Fruit fly (Drosophila melanogaster) whole organism, embryonic: ENCODE measurements around the gene AIMP2.
A peak's percentile ranks its signal among the peaks of the same experiment; 100 is the strongest.

Experiments
- Abd-B ChIP-seq: fragments of 200-800 bp; sonication (Bioruptor generic); optimal IDR thresholded peaks from 2 replicates; lab custom pipeline; 2018; ENCODE audit warnings: missing biosample characterization, mild to moderate bottlenecking, missing genetic modification characterization, moderate library complexity
- Aef1 ChIP-seq: fragments of 200-800 bp; sonication (Bioruptor generic); IDR thresholded peaks from 3 replicates; pipeline ENCODE4 v1.3.6; 2022; ENCODE audit warnings: missing biosample characterization, missing genetic modification characterization
- Antp ChIP-seq: fragments of 200-800 bp; sonication (Bioruptor generic); optimal IDR thresholded peaks from 3 replicates; lab custom pipeline; 2016; ENCODE audit warnings: missing biosample characterization, missing genetic modification characterization
- Asciz ChIP-seq: fragments of 200-800 bp; sonication (Bioruptor generic); optimal IDR thresholded peaks from 2 replicates; lab custom pipeline; 2017; ENCODE audit warnings: missing biosample characterization, mild to moderate bottlenecking, missing genetic modification characterization, missing genetic modification reagents
- CG11085 ChIP-seq: fragments of 200-800 bp; sonication (Bioruptor generic); IDR thresholded peaks from 2 replicates; pipeline ENCODE4 v1.3.6; 2022; ENCODE audit warnings: missing biosample characterization, missing genetic modification characterization
- CG11456 ChIP-seq: fragments of 200-800 bp; sonication (Bioruptor generic); IDR thresholded peaks from 3 replicates; pipeline ENCODE4 v1.3.6; 2022; ENCODE audit warnings: missing biosample characterization, missing genetic modification characterization
- CG13287 ChIP-seq: fragments of 200-800 bp; sonication (Bioruptor generic); IDR thresholded peaks from 2 replicates; pipeline ENCODE4 v1.3.6; 2022; ENCODE audit warnings: missing biosample characterization, missing genetic modification characterization; ENCODE audit not compliant: partially characterized antibody
- CG13296 ChIP-seq: fragments of 200-800 bp; sonication (Bioruptor generic); optimal IDR thresholded peaks from 3 replicates; lab custom pipeline; 2018; ENCODE audit warnings: missing biosample characterization, mild to moderate bottlenecking, missing genetic modification characterization
- CG14050 ChIP-seq: fragments of 200-800 bp; sonication (Bioruptor generic); IDR thresholded peaks from 3 replicates; pipeline ENCODE4 v1.3.6; 2022; ENCODE audit warnings: missing biosample characterization, missing genetic modification characterization
- CG15479 ChIP-seq: fragments of 200-800 bp; sonication (Bioruptor generic); optimal IDR thresholded peaks from 3 replicates; lab custom pipeline; 2019; ENCODE audit warnings: missing biosample characterization, mild to moderate bottlenecking, missing genetic modification characterization, moderate library complexity
- CG15696 ChIP-seq: fragments of 200-800 bp; sonication (Bioruptor generic); optimal IDR thresholded peaks from 2 replicates; lab custom pipeline; 2019; ENCODE audit warnings: missing biosample characterization, mild to moderate bottlenecking, missing genetic modification characterization, moderate library complexity
- CG16813 ChIP-seq: fragments of 200-800 bp; sonication (Bioruptor generic); IDR thresholded peaks from 3 replicates; pipeline ENCODE4 v1.3.6; 2022; ENCODE audit warnings: missing biosample characterization, missing genetic modification characterization; ENCODE audit not compliant: partially characterized antibody
- CG17361 ChIP-seq: fragments of 200-800 bp; sonication (Bioruptor generic); IDR thresholded peaks from 3 replicates; pipeline ENCODE4 v1.3.6; 2022; ENCODE audit warnings: missing biosample characterization, missing genetic modification characterization
- CG17612 ChIP-seq: fragments of 200-800 bp; sonication (Bioruptor generic); IDR thresholded peaks from 2 replicates; pipeline ENCODE4 v1.3.6; 2022; ENCODE audit warnings: missing biosample characterization, missing genetic modification characterization
- CG31224 ChIP-seq: fragments of 200-800 bp; sonication (Bioruptor generic); IDR thresholded peaks from 2 replicates; pipeline ENCODE4 v1.3.6; 2022; ENCODE audit warnings: missing biosample characterization, missing genetic modification characterization
- CG3838 ChIP-seq: fragments of 200-800 bp; sonication (Bioruptor generic); optimal IDR thresholded peaks from 3 replicates; lab custom pipeline; 2016; ENCODE audit warnings: missing biosample characterization, missing genetic modification characterization
- CG6175 ChIP-seq: fragments of 200-800 bp; sonication (Bioruptor generic); IDR thresholded peaks from 3 replicates; pipeline ENCODE4 v1.3.6; 2022; ENCODE audit warnings: missing biosample characterization, missing genetic modification characterization
- CG9609 ChIP-seq: fragments of 200-800 bp; sonication (Bioruptor generic); optimal IDR thresholded peaks from 3 replicates; lab custom pipeline; 2016; ENCODE audit warnings: missing biosample characterization, missing genetic modification characterization
- CTCF ChIP-seq: fragments of 200-800 bp; sonication (Bioruptor generic); optimal IDR thresholded peaks from 2 replicates; lab custom pipeline; 2017; ENCODE audit warnings: missing biosample characterization, mild to moderate bottlenecking, missing genetic modification characterization, moderate library complexity
- D ChIP-seq, 2 experiments: fragments of 200-800 bp in 1 of 2; fragments of >200 bp in 1 of 2; sonication (Bioruptor generic) in 1 of 2; optimal IDR thresholded peaks; 2 replicates in 1 of 2; 3 replicates in 1 of 2; lab custom pipeline; 2017; ENCODE audit warnings: mild to moderate bottlenecking in 1 of 2, missing biosample characterization in 1 of 2, missing genetic modification characterization in 1 of 2, missing genetic modification reagents in 1 of 2
- Dfd ChIP-seq, 2 experiments: fragments of >200 bp; optimal IDR thresholded peaks; 2 replicates each; lab custom pipeline; 2017; ENCODE audit warnings: missing biosample characterization in 2 of 2, missing genetic modification characterization in 2 of 2
- Dip3 ChIP-seq: fragments of 200-800 bp; sonication (Bioruptor generic); optimal IDR thresholded peaks from 3 replicates; lab custom pipeline; 2016; ENCODE audit warnings: missing biosample characterization, missing genetic modification characterization
- Dp ChIP-seq: fragments of 200-800 bp; sonication (Bioruptor generic); optimal IDR thresholded peaks from 2 replicates; lab custom pipeline; 2018; ENCODE audit warnings: missing biosample characterization, mild to moderate bottlenecking, missing genetic modification characterization, moderate library complexity
- Dref ChIP-seq: fragments of 200-800 bp; sonication (Bioruptor generic); IDR thresholded peaks from 2 replicates; pipeline ENCODE4 v1.3.6; 2022; ENCODE audit warnings: missing biosample characterization, missing genetic modification characterization
- Eip74EF ChIP-seq, 2 experiments: fragments of 200-800 bp in 1 of 2; fragments of >200 bp in 1 of 2; sonication (Bioruptor generic) in 1 of 2; optimal IDR thresholded peaks; 2 replicates each; lab custom pipeline; 2017 to 2019; ENCODE audit warnings: missing biosample characterization in 2 of 2, missing genetic modification characterization in 2 of 2, mild to moderate bottlenecking in 1 of 2, moderate library complexity in 1 of 2
- Ets65A ChIP-seq: fragments of 200-800 bp; sonication (Bioruptor generic); peaks from one replicate; lab custom pipeline; 2016; ENCODE audit warnings: missing biosample characterization, missing genetic modification characterization
- Fer1 ChIP-seq: fragments of 200-800 bp; sonication (Bioruptor generic); optimal IDR thresholded peaks from 2 replicates; lab custom pipeline; 2017; ENCODE audit warnings: missing biosample characterization, mild to moderate bottlenecking, missing genetic modification characterization
- HHEX ChIP-seq: fragments of 200-800 bp; sonication (Bioruptor generic); optimal IDR thresholded peaks from 3 replicates; lab custom pipeline; 2017; ENCODE audit warnings: missing biosample characterization, mild to moderate bottlenecking, missing genetic modification characterization, missing genetic modification reagents
- Jarid2 ChIP-seq: fragments of 200-800 bp; sonication (Bioruptor generic); optimal IDR thresholded peaks from 3 replicates; lab custom pipeline; 2017; ENCODE audit warnings: mild to moderate bottlenecking, missing biosample characterization, missing genetic modification reagents, missing genetic modification characterization
- Meics ChIP-seq: fragments of 200-800 bp; sonication (Bioruptor generic); optimal IDR thresholded peaks from 2 replicates; lab custom pipeline; 2017; ENCODE audit warnings: missing biosample characterization, mild to moderate bottlenecking, missing genetic modification characterization
- NC2β ChIP-seq: fragments of 200-800 bp; sonication (Bioruptor generic); optimal IDR thresholded peaks from 2 replicates; lab custom pipeline; 2016; ENCODE audit warnings: missing biosample characterization, missing genetic modification characterization
- TFAM ChIP-seq: fragments of 200-800 bp; sonication (Bioruptor generic); optimal IDR thresholded peaks from 2 replicates; lab custom pipeline; 2017; ENCODE audit warnings: missing biosample characterization, missing genetic modification characterization, inconsistent platforms
- Vsx1 ChIP-seq: fragments of 200-800 bp; sonication (Bioruptor generic); optimal IDR thresholded peaks from 2 replicates; lab custom pipeline; 2017; ENCODE audit warnings: missing biosample characterization, mild to moderate bottlenecking, missing genetic modification characterization, missing genetic modification reagents
- abd-A ChIP-seq: fragments of 200-800 bp; sonication (Bioruptor generic); optimal IDR thresholded peaks from 3 replicates; lab custom pipeline; 2019; ENCODE audit warnings: missing biosample characterization, mild to moderate bottlenecking, missing genetic modification characterization, moderate library complexity
- ap ChIP-seq: fragments of 200-800 bp; sonication (Bioruptor generic); IDR thresholded peaks from 2 replicates; pipeline ENCODE4 v1.3.6; 2022; ENCODE audit warnings: missing biosample characterization, missing genetic modification characterization
- cad ChIP-seq: fragments of >200 bp; optimal IDR thresholded peaks from 2 replicates; lab custom pipeline; 2017; ENCODE audit warnings: missing biosample characterization, missing genetic modification characterization
- crp ChIP-seq, 2 experiments: fragments of 200-800 bp; sonication (Bioruptor generic); optimal IDR thresholded peaks; 2 replicates in 1 of 2; 3 replicates in 1 of 2; lab custom pipeline; 2017; ENCODE audit warnings: missing biosample characterization in 2 of 2, missing genetic modification characterization in 2 of 2, mild to moderate bottlenecking in 1 of 2, moderate library complexity in 1 of 2
- cwo ChIP-seq: fragments of 200-800 bp; sonication (Bioruptor generic); optimal IDR thresholded peaks from 3 replicates; lab custom pipeline; 2017; ENCODE audit warnings: missing biosample characterization, missing genetic modification characterization, mild to moderate bottlenecking, moderate library complexity, missing genetic modification reagents
- ewg ChIP-seq: fragments of 200-800 bp; sonication (Bioruptor generic); optimal IDR thresholded peaks from 3 replicates; lab custom pipeline; 2017; ENCODE audit warnings: mild to moderate bottlenecking, missing biosample characterization, missing genetic modification reagents, missing genetic modification characterization
- hbn ChIP-seq: fragments of 200-800 bp; sonication (Bioruptor generic); IDR thresholded peaks from 2 replicates; pipeline ENCODE4 v1.3.6; 2022; ENCODE audit warnings: missing biosample characterization, missing genetic modification characterization; ENCODE audit not compliant: partially characterized antibody
- luna ChIP-seq: fragments of 200-800 bp; sonication (Bioruptor generic); optimal IDR thresholded peaks from 2 replicates; lab custom pipeline; 2016; ENCODE audit warnings: missing biosample characterization, missing genetic modification characterization
- pan ChIP-seq, 4 experiments: fragments of >200 bp in 3 of 4; fragments of 200-800 bp in 1 of 4; sonication (Bioruptor generic) in 1 of 4; optimal IDR thresholded peaks in 3 of 4; IDR thresholded peaks in 1 of 4; 2 replicates each; pipeline versions ENCODE4 v1.3.6 to Lab custom; 2017 to 2022; ENCODE audit warnings: missing biosample characterization in 2 of 4, missing genetic modification characterization in 2 of 4, mixed read lengths in 1 of 4
- pum ChIP-seq: fragments of 200-800 bp; sonication (Bioruptor generic); optimal IDR thresholded peaks from 2 replicates; lab custom pipeline; 2016; ENCODE audit warnings: missing biosample characterization, missing genetic modification characterization
- sens ChIP-seq: fragments of 200-800 bp; sonication (Bioruptor generic); peaks from one replicate; lab custom pipeline; 2016; ENCODE audit warnings: missing biosample characterization, missing genetic modification characterization
- trem ChIP-seq: fragments of 200-800 bp; optimal IDR thresholded peaks from 3 replicates; lab custom pipeline; 2019; ENCODE audit warnings: missing biosample characterization, mild to moderate bottlenecking, missing genetic modification characterization, moderate library complexity
- vfl ChIP-seq: fragments of 200-800 bp; sonication (Bioruptor generic); optimal IDR thresholded peaks from 2 replicates; lab custom pipeline; 2016; ENCODE audit warnings: missing biosample characterization, missing genetic modification characterization
- zen ChIP-seq: fragments of 200-800 bp; sonication (Bioruptor generic); optimal IDR thresholded peaks from 3 replicates; lab custom pipeline; 2018; ENCODE audit warnings: missing biosample characterization, mild to moderate bottlenecking, missing genetic modification characterization, moderate library complexity
- zf30C ChIP-seq: fragments of 200-800 bp; sonication (Bioruptor generic); optimal IDR thresholded peaks from 3 replicates; lab custom pipeline; 2018; ENCODE audit warnings: missing biosample characterization, mild to moderate bottlenecking, missing genetic modification characterization

Gene AIMP2

DNA sequence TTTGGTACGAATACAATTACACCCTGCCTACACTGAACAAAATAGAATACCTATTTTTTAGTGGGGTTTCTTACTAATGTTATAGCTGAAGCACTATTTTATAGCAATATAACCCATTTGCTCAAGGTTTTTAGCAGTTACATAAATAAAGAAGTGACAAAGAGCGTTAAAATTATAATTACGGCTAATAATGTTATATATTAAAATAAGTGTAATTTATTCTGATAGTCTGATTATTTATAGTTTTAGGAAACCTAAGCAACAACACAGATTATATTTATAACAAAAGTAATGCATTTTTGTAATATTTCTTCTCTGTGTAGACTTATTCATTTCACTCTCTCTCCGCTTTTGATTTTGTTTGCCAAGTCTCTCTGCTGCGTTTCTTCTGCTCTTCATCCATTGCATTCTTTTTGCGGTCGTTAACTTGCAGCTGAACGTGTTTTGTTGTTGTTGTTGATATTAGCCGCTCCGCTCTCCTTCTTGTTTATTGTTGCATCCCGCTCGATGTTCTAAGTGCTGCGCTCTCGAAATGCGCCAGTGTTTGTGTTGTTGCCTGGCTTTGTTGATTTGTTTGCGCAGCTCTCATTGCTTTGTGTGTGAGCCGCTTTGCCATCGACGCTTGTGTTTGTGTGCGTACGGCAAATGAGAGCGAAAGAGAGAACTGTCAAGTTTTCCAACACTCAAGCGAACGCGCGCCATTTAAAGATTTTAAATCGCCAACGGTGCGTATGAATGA lies 42.4 kb downstream of the AIMP2 start (continued):
- TF ChIP-seq NC2β (GFP tag; lab: Kevin White, UChicago) (peak; percentile 6), CG17612 (peak; percentile 45; the same call in 1 of the 2 replicates), CG13287 (no peak; the same call in 1 of the 2 replicates), trem (peak; percentile 90), CG16813 (GFP tag; lab: Robert Waterston, UW) (no peak), ap (GFP tag; lab: Robert Waterston, UW) (peak; percentile 74), CG3838 (GFP tag; lab: Kevin White, UChicago) (peak; percentile 91), D (optimal IDR thresholded peaks at IDR 0.05; lab: Kevin White, UChicago) (no peak), D (GFP tag; optimal IDR thresholded peaks at IDR 0.05; lab: Kevin White, UChicago) (peak; percentile 92), crp (GFP tag; optimal IDR thresholded peaks at IDR 0.05; lab: Kevin White, UChicago) (peak in 1 of 2 experiments; percentile 43), zf30C (GFP tag; lab: Kevin White, UChicago) (peak; percentile 64), cad (no peak), TFAM (GFP tag; lab: Kevin White, UChicago) (peak; percentile 42), Ets65A (peak; percentile 39), CG9609 (GFP tag; lab: Kevin White, UChicago) (peak; percentile 22), Meics (GFP tag; lab: Kevin White, UChicago) (peak; percentile 90), zen (tag; lab: Kevin White, UChicago) (peak; percentile 79), Dref (GFP tag; lab: Robert Waterston, UW) (no peak), Dip3 (GFP tag; lab: Kevin White, UChicago) (peak; percentile 15), hbn (no peak), Dp (peak; percentile 89), pan (optimal IDR thresholded peaks at IDR 0.05; lab: Kevin White, UChicago) (no peak), pan (GFP tag; optimal IDR thresholded peaks at IDR 0.05 in 1 of 2, IDR thresholded peaks at IDR 0.05 in 1 of 2) (peak in 1 of 2 experiments; percentile 83), cwo (peak; percentile 88), CG17361 (GFP tag; lab: Robert Waterston, UW) (peak; percentile 98), CTCF (GFP tag; lab: Kevin White, UChicago) (peak; percentile 42), CG11456 (GFP tag; lab: Robert Waterston, UW) (no peak; the same call in 2 of the 3 replicates), CG15479 (GFP tag; lab: Kevin White, UChicago) (no peak), Aef1 (GFP tag; lab: Robert Waterston, UW) (peak; percentile 78), CG13296 (peak; percentile 79), Asciz (GFP tag; lab: Kevin White, UChicago) (peak; percentile 91), Dfd (GFP tag; optimal IDR thresholded peaks at IDR 0.05; lab: Kevin White, UChicago) (no peak), CG15696 (tag; lab: Kevin White, UChicago) (peak; percentile 50), Abd-B (peak; percentile 95), ewg (GFP tag; lab: Kevin White, UChicago) (peak; percentile 82), Eip74EF (GFP tag; optimal IDR thresholded peaks at IDR 0.05; lab: Kevin White, UChicago) (peak in 1 of 2 experiments; percentile 95), HHEX (GFP tag; lab: Kevin White, UChicago) (peak; percentile 86), Fer1 (peak; percentile 80), CG6175 (GFP tag; lab: Robert Waterston, UW) (no peak), CG14050 (peak; percentile 63), Jarid2 (GFP tag; lab: Kevin White, UChicago) (peak; percentile 56), pum (peak; percentile 2), sens (GFP tag; lab: Kevin White, UChicago) (peak; percentile 93), CG31224 (peak; percentile 80), luna (GFP tag; lab: Kevin White, UChicago) (no peak), Vsx1 (GFP tag; lab: Kevin White, UChicago) (peak; percentile 87), CG11085 (GFP tag; lab: Robert Waterston, UW) (peak; percentile 55; the same call in 1 of the 2 replicates), vfl (GFP tag; lab: Kevin White, UChicago) (peak; percentile 25), abd-A (peak; percentile 14), Antp (GFP tag; lab: Kevin White, UChicago) (no peak)
